Worm (Caenorhabditis elegans) whole organism, midembryonic: ENCODE results near the gene cct-2.

Experiments
- T22C8.4 ChIP-seq: fragments of 200-800 bp; sonication (Bioruptor generic); IDR thresholded peaks from 2 replicates; pipeline ENCODE4 v1.3.6; 2022; ENCODE audit warnings: missing genetic modification characterization, missing compliant biosample characterization
- cog-1 ChIP-seq: sonication (generic microtip); optimal IDR thresholded peaks from 2 replicates; lab custom pipeline; 2016; ENCODE audit warnings: missing genetic modification characterization, missing compliant biosample characterization
- flt-1 ChIP-seq: fragments of 200-800 bp; sonication (Bioruptor generic); IDR thresholded peaks from 2 replicates; pipeline ENCODE4 v1.3.6; 2022; ENCODE audit warnings: missing genetic modification characterization, missing compliant biosample characterization
- med-1 ChIP-seq: sonication (generic microtip); optimal IDR thresholded peaks from 2 replicates; lab custom pipeline; 2017; ENCODE audit warnings: missing genetic modification characterization, mild to moderate bottlenecking, missing compliant biosample characterization, antibody characterized with exemption, missing genetic modification reagents; ENCODE audit not compliant: insufficient read depth
- ref-1 ChIP-seq: fragments of 200-800 bp; sonication (Bioruptor generic); conservative IDR thresholded peaks from 2 replicates; pipeline ENCODE4 v1.3.6; 2022; ENCODE audit warnings: missing genetic modification reagents, missing genetic modification characterization, missing compliant biosample characterization
- tab-1 ChIP-seq: fragments of 200-800 bp; sonication (Bioruptor generic); IDR thresholded peaks from 2 replicates; pipeline ENCODE4 v1.3.6; 2022; ENCODE audit warnings: missing genetic modification characterization, missing compliant biosample characterization
- ztf-23 ChIP-seq: fragments of 200-800 bp; sonication (Bioruptor generic); IDR thresholded peaks from 2 replicates; pipeline ENCODE4 v1.3.6; 2022; ENCODE audit warnings: missing genetic modification reagents, missing genetic modification characterization, missing compliant biosample characterization
- ztf-29 ChIP-seq: fragments of 200-800 bp; sonication (Bioruptor generic); IDR thresholded peaks from 2 replicates; pipeline ENCODE4 v1.3.6; 2022; ENCODE audit warnings: missing genetic modification reagents, missing genetic modification characterization, missing compliant biosample characterization

DNA sequence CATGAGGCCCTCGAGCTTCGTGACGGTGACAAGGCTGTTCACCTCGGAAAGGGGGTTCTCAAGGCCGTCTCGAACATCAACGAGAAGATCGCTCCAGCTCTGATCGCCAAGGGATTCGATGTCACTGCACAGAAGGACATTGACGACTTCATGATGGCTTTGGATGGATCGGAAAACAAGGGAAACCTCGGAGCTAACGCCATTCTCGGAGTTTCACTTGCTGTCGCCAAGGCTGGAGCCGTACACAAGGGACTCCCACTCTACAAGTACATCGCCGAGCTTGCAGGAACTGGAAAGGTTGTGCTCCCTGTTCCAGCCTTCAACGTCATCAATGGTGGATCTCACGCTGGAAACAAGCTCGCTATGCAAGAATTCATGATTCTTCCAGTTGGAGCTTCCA is 4.9 kb downstream of the cct-2 start:
- TF ChIP-seq T22C8.4 (GFP tag; lab: Robert Waterston, UW) (no peak), cog-1 (tag; lab: Kevin White, UChicago) (no peak), ref-1 (no peak), ztf-29 (GFP tag; lab: Robert Waterston, UW) (no peak), ztf-23 (GFP tag; lab: Robert Waterston, UW) (no peak), flt-1 (GFP tag; lab: Robert Waterston, UW) (no peak), med-1 (no peak), tab-1 (no peak)
